Worm (Caenorhabditis elegans): ENCODE results near the gene fip-4.

Gene fip-4

ce11 chrV:8569841-8570361 lies 41.2 kb downstream of the fip-4 start, which contains the start of the genes F25G6.9 and symk-1 (continued):
- TF ChIP-seq K11D2.4 (GFP tag; IDR thresholded peaks at IDR 0.05): peak; percentile 57; the same call in 1 of the 2 replicates

- no peak for TF ChIP-seq Y56A3A.18 (GFP tag; IDR thresholded peaks at IDR 0.05)
- TF ChIP-seq ceh-40 (GFP tag; IDR thresholded peaks at IDR 0.05): no peak
- no peak for TF ChIP-seq lin-40 (tag; optimal IDR thresholded peaks at IDR 0.05)
- TF ChIP-seq egl-18 (GFP tag; IDR thresholded peaks at IDR 0.05): no peak
- TF ChIP-seq tbx-9 (tag; optimal IDR thresholded peaks at IDR 0.05; ENCODE audit: borderline replicate concordance): no peak
- TF ChIP-seq tlf-1 (GFP tag; optimal IDR thresholded peaks at IDR 0.05): no peak
- no peak for TF ChIP-seq ceh-79 (tag; optimal IDR thresholded peaks at IDR 0.05)
Measured at ce11 chrV:8569172-8569571, 41.9 kb downstream of the fip-4 start.

ce11 chrV:8565075-8565474 lies 46.0 kb downstream of the fip-4 start, which contains the start of gene F25G6.8:
TSS of gene F25G6.8 (minus strand) at chrV:8565175.
- TF ChIP-seq ztf-26 (tag; optimal IDR thresholded peaks at IDR 0.05): no peak
- TF ChIP-seq ZK185.1 (tag; optimal IDR thresholded peaks at IDR 0.05; ENCODE audit: poor library complexity, severe bottlenecking): no peak
- TF ChIP-seq egl-18 (GFP tag; IDR thresholded peaks at IDR 0.05): no peak
- TF ChIP-seq nhr-179 (tag; optimal IDR thresholded peaks at IDR 0.05): no peak
- no peak for TF ChIP-seq madf-10 (tag; optimal IDR thresholded peaks at IDR 0.05)
- no peak for TF ChIP-seq let-526 (GFP tag; IDR thresholded peaks at IDR 0.05)
- TF ChIP-seq F37B4.10 (GFP tag; IDR thresholded peaks at IDR 0.05): no peak
- no peak for TF ChIP-seq K12H6.12 (tag; optimal IDR thresholded peaks at IDR 0.05)
- TF ChIP-seq him-1 (tag; optimal IDR thresholded peaks at IDR 0.05): no peak
- no peak for TF ChIP-seq F33H1.4 (GFP tag; IDR thresholded peaks at IDR 0.05)
- TF ChIP-seq rec-8 (tag; optimal IDR thresholded peaks at IDR 0.05): no peak
- TF ChIP-seq C17E4.6 (GFP tag; IDR thresholded peaks at IDR 0.05): no peak
